Fruit fly (Drosophila melanogaster): ENCODE measurements around the gene Gr39a.

Gr39a gene

DNA sequence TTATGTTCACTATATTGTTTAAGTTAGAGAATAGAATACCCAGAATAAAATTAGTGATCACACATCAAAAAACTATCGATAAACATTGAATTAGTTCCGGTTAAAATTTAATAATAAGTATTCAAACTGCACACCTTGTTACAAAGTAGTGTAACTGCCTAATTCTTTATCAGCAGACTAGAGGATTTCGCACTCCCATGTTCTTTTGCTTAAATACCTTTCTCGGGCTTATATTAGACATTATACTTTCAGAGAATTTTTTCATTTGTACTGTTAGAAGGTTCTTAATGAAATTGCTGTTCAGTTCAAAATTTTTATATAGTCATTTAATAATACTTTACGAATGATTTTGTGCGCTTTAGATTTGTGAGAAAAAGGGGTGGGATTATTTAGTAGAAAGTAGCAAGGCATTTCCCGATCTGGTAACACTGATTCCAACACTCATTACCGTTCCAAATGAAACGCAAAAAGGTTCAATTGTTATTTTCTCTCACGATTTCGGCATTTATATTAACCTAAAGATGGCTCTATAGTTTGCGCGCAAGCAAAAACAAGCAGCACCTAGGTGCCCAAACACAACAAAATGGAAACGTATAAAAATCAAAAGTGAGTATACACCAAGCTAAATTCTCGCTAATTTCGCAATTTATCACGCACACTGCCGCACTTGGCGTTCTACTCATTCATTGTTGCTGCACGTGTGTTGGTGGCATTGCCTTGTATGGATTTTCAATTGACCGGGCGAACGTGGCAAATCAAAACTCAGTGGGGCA is 20.1 kb downstream of the Gr39a start, which contains the start of gene crc:
crc (plus strand) TSS at position 440 of the 773 bp plus-strand sequence.
- TF ChIP-seq CG8478 (optimal IDR thresholded peaks at IDR 0.05), result no peak
- no peak for TF ChIP-seq Dll (optimal IDR thresholded peaks at IDR 0.05)
- no peak for TF ChIP-seq pan (optimal IDR thresholded peaks at IDR 0.05)
- no peak for TF ChIP-seq usp (GFP tag; optimal IDR thresholded peaks at IDR 0.05)
- TF ChIP-seq psq (optimal IDR thresholded peaks at IDR 0.05), result no peak
- TF ChIP-seq EcR (GFP tag; optimal IDR thresholded peaks at IDR 0.05), result no peak

DNA sequence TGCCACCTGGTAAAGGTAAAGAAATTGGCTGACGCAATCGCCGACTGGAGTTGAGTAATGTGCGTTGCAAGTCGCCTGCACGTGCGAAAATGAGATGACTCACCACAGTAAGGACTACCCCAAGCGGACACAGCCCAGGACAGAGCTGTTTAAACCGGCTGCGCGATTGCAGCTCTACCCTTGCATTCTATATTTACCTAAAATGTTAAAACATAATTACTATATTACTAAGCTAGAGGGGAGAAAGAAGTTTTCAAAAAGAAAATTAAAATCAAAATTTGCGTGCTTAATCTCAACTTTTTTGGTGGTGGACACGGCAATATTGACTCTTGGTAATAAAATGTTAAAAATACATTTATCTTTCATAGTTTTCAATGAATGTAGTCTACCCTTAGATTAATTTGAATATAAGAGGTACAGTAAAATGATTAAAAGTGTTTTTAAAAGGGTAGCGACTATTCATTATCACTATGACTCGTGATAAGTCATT is 20.7 kb downstream of the Gr39a start:
- TF ChIP-seq psq (optimal IDR thresholded peaks at IDR 0.05) (no peak), pan (optimal IDR thresholded peaks at IDR 0.05) (no peak), CG8478 (optimal IDR thresholded peaks at IDR 0.05) (no peak), Dll (optimal IDR thresholded peaks at IDR 0.05) (no peak)

DNA sequence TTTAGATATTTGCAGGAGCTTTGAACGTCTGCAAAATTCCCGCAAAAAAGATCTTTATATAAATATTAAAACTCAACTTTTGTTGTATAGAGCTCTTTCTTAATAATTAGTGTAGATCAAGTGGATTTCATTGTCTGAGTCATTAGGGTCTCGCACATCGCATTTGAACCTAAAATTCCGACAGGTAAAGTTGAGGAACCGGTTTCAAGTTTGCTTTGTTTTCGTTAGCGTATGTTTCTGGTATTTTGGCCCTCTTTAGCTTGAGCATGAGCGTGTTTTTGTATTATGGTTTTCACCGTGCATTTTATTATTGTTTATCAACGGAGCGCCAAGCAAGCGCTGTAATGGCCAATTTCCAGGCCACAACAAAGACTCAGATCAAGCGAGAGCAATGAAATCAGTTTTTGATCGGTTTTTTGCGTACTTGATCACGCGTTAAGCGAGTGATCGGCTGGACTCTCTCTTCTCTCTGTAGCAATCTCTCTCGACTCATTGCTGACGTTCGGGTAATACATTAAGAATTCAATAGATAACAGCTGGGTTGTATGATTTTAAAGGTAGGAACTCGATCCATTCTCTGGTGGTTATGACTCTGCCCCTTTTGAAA is 22.4 kb downstream of the Gr39a start:
- no peak for TF ChIP-seq EcR (GFP tag; optimal IDR thresholded peaks at IDR 0.05)
- no peak for TF ChIP-seq usp (GFP tag; optimal IDR thresholded peaks at IDR 0.05)
- TF ChIP-seq Dll (optimal IDR thresholded peaks at IDR 0.05), result no peak
- TF ChIP-seq CG8478 (optimal IDR thresholded peaks at IDR 0.05), result no peak
- no peak for TF ChIP-seq pan (optimal IDR thresholded peaks at IDR 0.05)
- TF ChIP-seq psq (optimal IDR thresholded peaks at IDR 0.05), result no peak

DNA sequence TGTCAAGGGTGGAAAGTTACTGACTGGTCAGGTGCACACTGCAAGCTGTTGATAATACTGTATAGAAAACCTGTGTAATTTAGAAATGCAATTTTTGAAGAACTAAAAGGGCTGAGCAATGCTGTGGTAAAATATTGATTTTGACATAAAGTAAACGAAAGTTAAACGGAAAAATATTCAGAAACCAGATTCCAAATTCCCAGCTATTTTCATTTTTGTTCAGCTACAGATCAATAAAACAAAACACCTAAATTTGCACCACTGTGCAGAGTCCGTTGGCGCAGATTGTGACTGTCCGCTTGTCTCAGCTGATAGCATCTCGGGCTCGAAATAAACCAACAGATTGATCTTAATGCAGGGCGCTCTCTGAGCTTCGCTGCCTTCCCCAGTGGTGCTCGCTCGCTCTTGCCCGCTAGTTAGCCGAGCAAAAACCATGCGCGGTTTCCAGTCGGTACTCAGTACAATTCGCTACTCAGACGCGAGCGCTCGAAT is 23.4 kb downstream of the Gr39a start, which contains the start of gene CG46314:
CG46314 (plus strand) TSS at position 452 of the 492 bp plus-strand sequence.
- TF ChIP-seq Dll (optimal IDR thresholded peaks at IDR 0.05), result no peak
- TF ChIP-seq usp (GFP tag; optimal IDR thresholded peaks at IDR 0.05), result no peak
- TF ChIP-seq CG8478 (optimal IDR thresholded peaks at IDR 0.05), result no peak
- no peak for TF ChIP-seq psq (optimal IDR thresholded peaks at IDR 0.05)
- no peak for TF ChIP-seq pan (optimal IDR thresholded peaks at IDR 0.05)
- no peak for TF ChIP-seq EcR (GFP tag; optimal IDR thresholded peaks at IDR 0.05)

DNA sequence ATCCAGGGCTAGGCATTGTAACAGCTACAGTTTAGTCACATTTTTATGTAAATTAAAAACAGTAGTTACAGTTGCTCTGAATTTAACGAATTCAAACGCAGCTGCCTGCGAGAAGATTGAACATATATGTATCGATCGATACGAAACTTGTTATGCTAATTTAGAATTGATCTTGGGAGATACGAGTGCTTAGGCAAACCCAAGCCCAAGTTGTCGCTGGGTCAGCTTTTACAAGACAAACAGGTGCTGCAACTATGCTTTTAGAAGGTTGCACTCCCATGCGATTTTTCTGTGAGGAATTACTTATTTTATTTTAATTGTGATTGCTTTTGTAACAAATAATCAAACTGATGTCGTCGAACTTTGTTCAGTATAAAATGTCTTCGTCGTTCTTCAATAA is 26.2 kb downstream of the Gr39a start:
- TF ChIP-seq psq (optimal IDR thresholded peaks at IDR 0.05), result no peak
- no peak for TF ChIP-seq EcR (GFP tag; optimal IDR thresholded peaks at IDR 0.05)
- no peak for TF ChIP-seq Dll (optimal IDR thresholded peaks at IDR 0.05)
- no peak for TF ChIP-seq pan (optimal IDR thresholded peaks at IDR 0.05)
- TF ChIP-seq usp (GFP tag; optimal IDR thresholded peaks at IDR 0.05), result no peak
- TF ChIP-seq CG8478 (optimal IDR thresholded peaks at IDR 0.05), result no peak

DNA sequence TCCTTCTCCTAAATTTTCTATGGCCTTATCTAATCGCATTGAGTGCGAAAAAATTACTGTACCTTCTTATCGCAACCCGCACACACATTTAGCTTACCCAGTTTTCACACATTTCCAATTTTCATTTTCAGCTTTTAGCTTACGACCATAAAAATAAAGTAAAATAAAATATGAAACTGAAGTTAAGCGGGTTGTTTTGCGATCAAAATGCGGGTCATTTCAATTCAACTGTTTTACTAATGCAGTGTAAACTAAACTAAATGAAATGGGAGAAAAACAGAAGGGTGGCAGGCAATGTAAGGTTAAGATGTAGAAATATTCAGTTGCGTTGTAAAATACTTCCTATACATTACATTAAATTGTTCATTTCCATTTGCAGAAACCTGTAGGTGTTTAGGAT is 31.6 kb downstream of the Gr39a start:
- TF ChIP-seq EcR (GFP tag; optimal IDR thresholded peaks at IDR 0.05), result no peak
- TF ChIP-seq usp (GFP tag; optimal IDR thresholded peaks at IDR 0.05), result no peak
- TF ChIP-seq pan (optimal IDR thresholded peaks at IDR 0.05), result no peak

DNA sequence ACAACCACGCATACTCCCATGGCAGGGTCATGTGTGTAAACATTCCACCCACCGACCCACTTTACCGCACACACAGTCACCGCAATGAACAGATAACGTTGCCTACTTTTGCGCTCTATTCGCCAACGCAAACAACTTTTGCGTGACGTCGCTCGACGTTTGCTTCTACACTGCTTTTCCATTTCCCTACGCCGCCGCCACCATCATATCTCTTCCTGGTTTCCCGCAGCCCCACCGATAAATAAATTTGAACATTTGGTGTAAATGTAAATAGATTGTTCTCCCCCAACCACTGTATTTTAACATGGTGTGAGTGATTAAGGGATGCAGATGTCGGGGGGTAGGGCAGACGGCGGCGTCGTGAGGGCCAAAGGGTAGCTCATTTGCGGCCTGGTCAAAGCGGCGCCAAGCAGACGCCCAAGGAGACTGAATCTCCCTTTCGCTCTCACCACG is 33.9 kb downstream of the Gr39a start:
- no peak for TF ChIP-seq pan (optimal IDR thresholded peaks at IDR 0.05)
- no peak for TF ChIP-seq psq (optimal IDR thresholded peaks at IDR 0.05)
- TF ChIP-seq usp (GFP tag; optimal IDR thresholded peaks at IDR 0.05), result no peak
- TF ChIP-seq CG8478 (optimal IDR thresholded peaks at IDR 0.05), result no peak
- TF ChIP-seq Dll (optimal IDR thresholded peaks at IDR 0.05), result no peak
- no peak for TF ChIP-seq EcR (GFP tag; optimal IDR thresholded peaks at IDR 0.05)

DNA sequence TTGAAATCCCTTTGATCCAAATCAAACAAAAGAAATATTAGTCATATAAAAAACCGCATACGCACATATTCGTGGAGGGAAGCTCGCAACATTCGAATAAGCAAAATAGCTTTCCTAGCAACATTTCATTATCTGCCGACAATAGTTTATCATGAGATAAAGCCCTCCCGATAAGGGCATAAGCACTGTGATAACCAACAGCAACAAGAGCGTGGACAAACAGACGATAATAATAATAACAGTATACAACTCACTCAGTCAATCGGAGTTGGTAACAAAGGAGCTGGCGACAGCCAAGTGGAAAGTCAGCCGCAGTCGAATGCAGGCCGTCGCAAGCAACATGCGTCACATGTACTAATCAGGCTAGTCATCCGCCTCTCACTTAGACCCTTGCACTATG is 38.8 kb downstream of the Gr39a start:
- TF ChIP-seq pan (optimal IDR thresholded peaks at IDR 0.05), result no peak
- TF ChIP-seq psq (optimal IDR thresholded peaks at IDR 0.05), result no peak

DNA sequence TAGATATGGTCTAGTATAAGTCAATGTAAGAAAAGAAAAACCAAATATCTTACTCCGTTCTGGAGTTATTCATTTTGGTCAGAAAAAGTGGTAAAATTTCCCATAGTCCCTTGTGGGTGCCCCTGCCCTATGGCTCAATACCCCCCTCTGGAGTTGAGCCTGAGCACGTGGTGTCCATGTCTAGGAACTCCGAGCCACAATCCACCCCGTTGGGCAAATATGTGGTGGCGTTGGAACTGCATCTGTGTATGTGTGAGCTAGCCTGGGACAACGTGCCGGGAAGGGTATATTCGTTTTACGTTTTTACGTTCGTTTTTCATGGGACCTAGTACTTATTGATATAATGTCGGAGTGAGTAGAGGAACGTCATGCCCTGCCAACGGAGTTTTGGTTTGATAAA is 40.3 kb downstream of the Gr39a start:
- TF ChIP-seq CG8478 (optimal IDR thresholded peaks at IDR 0.05) (no peak), pan (optimal IDR thresholded peaks at IDR 0.05) (no peak), EcR (GFP tag; optimal IDR thresholded peaks at IDR 0.05) (no peak), usp (GFP tag; optimal IDR thresholded peaks at IDR 0.05) (no peak), Dll (optimal IDR thresholded peaks at IDR 0.05) (no peak), psq (optimal IDR thresholded peaks at IDR 0.05) (no peak)

DNA sequence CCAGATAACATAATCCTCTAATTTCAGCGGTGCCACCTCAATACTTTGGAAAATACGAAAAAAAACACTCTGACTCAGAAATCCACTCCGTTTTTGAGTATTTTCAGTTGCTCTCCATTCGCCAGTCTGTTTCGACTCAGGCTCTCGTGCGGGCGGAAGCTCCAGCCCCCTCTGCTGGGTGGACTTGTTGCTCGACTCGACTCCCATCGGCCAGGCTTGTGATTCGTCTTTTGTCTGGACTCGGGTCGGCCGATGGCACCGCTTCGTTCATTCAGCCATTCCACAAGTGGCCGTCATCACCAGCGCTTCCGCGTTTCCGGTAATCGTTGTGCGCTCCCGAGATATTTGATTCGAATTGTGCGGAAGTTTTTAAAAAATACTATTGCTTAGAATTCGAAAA is 41.0 kb downstream of the Gr39a start, which contains the start of gene dimm:
dimm (plus strand) TSS at position 255 of the 400 bp plus-strand sequence.
- TF ChIP-seq psq (optimal IDR thresholded peaks at IDR 0.05) (no peak), EcR (GFP tag; optimal IDR thresholded peaks at IDR 0.05) (no peak), Dll (optimal IDR thresholded peaks at IDR 0.05) (no peak), CG8478 (optimal IDR thresholded peaks at IDR 0.05) (no peak), usp (GFP tag; optimal IDR thresholded peaks at IDR 0.05) (no peak), pan (optimal IDR thresholded peaks at IDR 0.05) (no peak)

DNA sequence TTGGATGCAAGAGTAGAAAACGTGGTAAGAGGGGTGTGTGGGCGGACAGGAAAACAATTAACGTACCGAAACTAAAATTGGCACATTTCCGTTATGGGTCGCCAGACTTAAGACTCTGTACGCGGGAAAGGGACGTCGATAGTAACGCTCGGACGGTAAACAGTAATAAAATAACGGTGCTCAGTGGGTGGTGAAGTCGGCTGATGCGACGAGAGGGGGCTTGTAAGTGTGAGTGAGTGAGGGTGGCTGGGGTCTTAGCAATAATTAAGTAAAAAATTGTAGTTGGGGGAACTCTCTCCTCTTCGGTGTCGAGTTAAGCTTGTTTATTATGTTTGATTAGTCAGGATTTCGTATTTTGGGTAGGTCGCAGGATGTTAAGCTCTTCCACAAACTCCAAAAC is 51.2 kb downstream of the Gr39a start:
- no peak for TF ChIP-seq psq (optimal IDR thresholded peaks at IDR 0.05)
- no peak for TF ChIP-seq CG8478 (optimal IDR thresholded peaks at IDR 0.05)
- no peak for TF ChIP-seq EcR (GFP tag; optimal IDR thresholded peaks at IDR 0.05)
- TF ChIP-seq pan (optimal IDR thresholded peaks at IDR 0.05), result no peak
- TF ChIP-seq usp (GFP tag; optimal IDR thresholded peaks at IDR 0.05), result no peak
- TF ChIP-seq Dll (optimal IDR thresholded peaks at IDR 0.05), result no peak

DNA sequence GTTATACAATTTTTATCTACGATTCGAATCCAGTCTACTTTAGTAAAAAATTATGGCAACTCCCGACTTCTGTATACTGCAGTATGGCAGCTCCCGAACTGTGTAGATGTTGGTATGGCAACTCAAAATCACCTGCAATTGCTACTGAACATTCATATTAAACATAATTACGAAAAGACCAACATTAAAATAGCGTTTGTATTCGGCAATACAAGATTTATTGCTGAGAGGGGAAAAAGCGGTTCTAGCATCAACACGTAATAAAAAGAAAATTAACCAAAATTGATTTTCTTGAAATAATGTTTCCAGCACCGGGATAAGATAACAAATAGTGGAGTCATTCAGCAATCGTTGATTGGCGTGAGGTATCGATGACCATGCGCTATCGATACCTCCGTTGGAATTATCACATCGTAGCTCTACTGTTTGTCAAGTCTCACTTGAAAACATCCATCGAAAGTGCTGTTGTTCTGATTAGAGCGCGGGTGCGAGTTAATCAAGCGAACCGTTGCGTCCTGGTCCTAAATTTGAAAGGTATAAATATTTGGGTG is 53.7 kb downstream of the Gr39a start, which contains the start of gene Tsp39D:
Tsp39D (plus strand) TSS at position 405 of the 551 bp plus-strand sequence.
- TF ChIP-seq pan (optimal IDR thresholded peaks at IDR 0.05), result no peak
- no peak for TF ChIP-seq usp (GFP tag; optimal IDR thresholded peaks at IDR 0.05)
- TF ChIP-seq Dll (optimal IDR thresholded peaks at IDR 0.05), result no peak
- TF ChIP-seq EcR (GFP tag; optimal IDR thresholded peaks at IDR 0.05), result no peak
